Worm (Caenorhabditis elegans) whole organism, midembryonic: Measurements from ENCODE around the gene col-187.

ENCODE experiments used
- klf-2 ChIP-seq: fragments of 200-800 bp; sonication (Bioruptor generic); conservative IDR thresholded peaks from 2 replicates; pipeline ENCODE4 v1.3.6; 2022; ENCODE audit warnings: missing genetic modification reagents, missing genetic modification characterization, missing compliant biosample characterization
- ref-1 ChIP-seq: fragments of 200-800 bp; sonication (Bioruptor generic); conservative IDR thresholded peaks from 2 replicates; pipeline ENCODE4 v1.3.6; 2022; ENCODE audit warnings: missing genetic modification reagents, missing genetic modification characterization, missing compliant biosample characterization
- ztf-29 ChIP-seq: fragments of 200-800 bp; sonication (Bioruptor generic); IDR thresholded peaks from 2 replicates; pipeline ENCODE4 v1.3.6; 2022; ENCODE audit warnings: missing genetic modification reagents, missing genetic modification characterization, missing compliant biosample characterization

DNA sequence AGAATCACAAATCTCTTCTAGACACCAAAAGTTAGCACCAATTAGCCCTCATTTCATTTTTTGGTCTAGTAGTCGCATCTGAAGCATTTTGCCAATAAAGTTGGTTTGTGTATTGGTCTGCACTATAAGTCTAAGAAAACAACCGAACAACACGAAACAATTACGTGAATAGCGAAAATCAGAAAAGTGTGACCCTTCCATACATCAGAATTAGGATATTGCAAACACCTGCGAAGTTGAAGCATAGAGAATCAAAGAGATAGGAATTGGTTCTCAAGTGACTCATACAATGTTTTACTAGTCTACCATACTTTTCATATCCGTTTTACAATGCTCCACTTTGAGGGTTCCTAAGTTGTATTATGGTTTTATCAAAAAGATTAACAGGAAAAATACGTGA lies 44.5 kb downstream of the col-187 start:
- TF ChIP-seq ref-1 (GFP tag; lab: Robert Waterston, UW) = no peak
- no peak for TF ChIP-seq ztf-29 (GFP tag; lab: Robert Waterston, UW)
- no peak for TF ChIP-seq klf-2 (GFP tag; lab: Robert Waterston, UW)
